Worm (Caenorhabditis elegans) whole organism, mixed stage, embryonic: ENCODE measurements around the gene T27A8.3.

Experiments used
- lin-13 ChIP-seq: fragments of 150-350 bp; optimal IDR thresholded peaks from 2 replicates; lab custom pipeline; 2014; ENCODE audit warnings: missing biosample characterization, missing genetic modification characterization
- lsy-2 ChIP-seq: fragments of 150-350 bp; optimal IDR thresholded peaks from 2 replicates; lab custom pipeline; 2014; ENCODE audit warnings: missing biosample characterization, missing genetic modification characterization
- nhr-76 ChIP-seq: sonication (generic microtip); optimal IDR thresholded peaks from 2 replicates; lab custom pipeline; 2017; ENCODE audit warnings: missing biosample characterization, missing genetic modification characterization
- tbx-8 ChIP-seq: fragments of 200-800 bp; sonication (Bioruptor generic); optimal IDR thresholded peaks from 2 replicates; lab custom pipeline; 2018; ENCODE audit warnings: mild to moderate bottlenecking, missing genetic modification characterization, moderate library complexity, missing compliant biosample characterization

- TF ChIP-seq nhr-76 (tag; lab: Kevin White, UChicago) = no peak
- TF ChIP-seq tbx-8 (GFP tag; lab: Kevin White, UChicago) = no peak
- TF ChIP-seq lsy-2 (tag; lab: Kevin White, UChicago) = no peak
- no peak for TF ChIP-seq lin-13 (tag; lab: Kevin White, UChicago)
Measured at ce11 chrX:16085094-16085493, 22.6 kb downstream of the T27A8.3 start, which contains the start of gene C30F2.2.
